Worm (Caenorhabditis elegans) whole organism, mixed stage, embryonic: Measurements from ENCODE around the gene B0454.8.

ENCODE experiments used
- M03D4.4 ChIP-seq: sonication (generic microtip); optimal IDR thresholded peaks from 2 replicates; lab custom pipeline; 2017; ENCODE audit warnings: mild to moderate bottlenecking, missing genetic modification characterization, missing compliant biosample characterization
- bed-3 ChIP-seq: fragments of 200-800 bp; sonication (Bioruptor generic); optimal IDR thresholded peaks from 3 replicates; lab custom pipeline; 2018; ENCODE audit warnings: mild to moderate bottlenecking, missing genetic modification characterization, moderate library complexity, missing compliant biosample characterization
- blmp-1 ChIP-seq: fragments of 150-350 bp; optimal IDR thresholded peaks from 2 replicates; lab custom pipeline; 2014; ENCODE audit warnings: missing biosample characterization, missing genetic modification characterization
- ceh-39 ChIP-seq: fragments of 150-350 bp; optimal IDR thresholded peaks from 2 replicates; lab custom pipeline; 2014; ENCODE audit warnings: missing biosample characterization, missing genetic modification characterization
- ceh-43 ChIP-seq: fragments of 200-800 bp; sonication (Bioruptor generic); optimal IDR thresholded peaks from 2 replicates; lab custom pipeline; 2018; ENCODE audit warnings: mild to moderate bottlenecking, missing genetic modification characterization, moderate library complexity, missing compliant biosample characterization
- ces-1 ChIP-seq: fragments of 150-350 bp; optimal IDR thresholded peaks from 2 replicates; lab custom pipeline; 2014; ENCODE audit warnings: missing biosample characterization, missing genetic modification reagents, missing genetic modification characterization
- cnd-1 ChIP-seq: fragments of 200-800 bp; sonication (Bioruptor generic); optimal IDR thresholded peaks from 2 replicates; lab custom pipeline; 2018; ENCODE audit warnings: mild to moderate bottlenecking, missing genetic modification characterization, missing compliant biosample characterization
- drap-1 ChIP-seq: fragments of 200-800 bp; sonication (Bioruptor generic); optimal IDR thresholded peaks from 3 replicates; lab custom pipeline; 2018; ENCODE audit warnings: mild to moderate bottlenecking, missing genetic modification characterization, missing compliant biosample characterization
- elt-1 ChIP-seq: sonication (generic microtip); optimal IDR thresholded peaks from 2 replicates; lab custom pipeline; 2017; ENCODE audit warnings: missing genetic modification characterization, mild to moderate bottlenecking, missing compliant biosample characterization, antibody characterized with exemption, moderate library complexity, borderline replicate concordance; ENCODE audit not compliant: insufficient read depth
- elt-3 ChIP-seq: fragments of 150-350 bp; optimal IDR thresholded peaks from 2 replicates; lab custom pipeline; 2014; ENCODE audit warnings: missing biosample characterization, missing genetic modification characterization
- hlh-1 ChIP-seq: fragments of 150-350 bp; optimal IDR thresholded peaks from 2 replicates; lab custom pipeline; 2014; ENCODE audit warnings: missing biosample characterization, missing genetic modification reagents, missing genetic modification characterization
- lsy-2 ChIP-seq: fragments of 150-350 bp; optimal IDR thresholded peaks from 2 replicates; lab custom pipeline; 2014; ENCODE audit warnings: missing biosample characterization, missing genetic modification characterization
- mab-5 ChIP-seq: fragments of 150-350 bp; optimal IDR thresholded peaks from 2 replicates; lab custom pipeline; 2014; ENCODE audit warnings: missing biosample characterization, missing genetic modification characterization
- mep-1 ChIP-seq: fragments of 150-350 bp; optimal IDR thresholded peaks from 2 replicates; lab custom pipeline; 2017; ENCODE audit warnings: missing biosample characterization, missing genetic modification reagents, missing genetic modification characterization, inconsistent platforms
- mls-2 ChIP-seq: sonication (generic microtip); optimal IDR thresholded peaks from 2 replicates; lab custom pipeline; 2016; ENCODE audit warnings: mild to moderate bottlenecking, missing genetic modification characterization, moderate library complexity, missing compliant biosample characterization
- nhr-12 ChIP-seq: fragments of 150-350 bp; optimal IDR thresholded peaks from 2 replicates; lab custom pipeline; 2014; ENCODE audit warnings: missing biosample characterization, missing genetic modification characterization
- nhr-2 ChIP-seq: fragments of 150-350 bp; optimal IDR thresholded peaks from 2 replicates; lab custom pipeline; 2014; ENCODE audit warnings: missing biosample characterization, missing genetic modification characterization
- nhr-237 ChIP-seq: fragments of 150-350 bp; optimal IDR thresholded peaks from 2 replicates; lab custom pipeline; 2014; ENCODE audit warnings: missing biosample characterization, missing genetic modification characterization
- nhr-76 ChIP-seq: sonication (generic microtip); optimal IDR thresholded peaks from 2 replicates; lab custom pipeline; 2017; ENCODE audit warnings: missing biosample characterization, missing genetic modification characterization
- sem-2 ChIP-seq: fragments of 200-800 bp; sonication (Bioruptor generic); optimal IDR thresholded peaks from 2 replicates; lab custom pipeline; 2018; ENCODE audit warnings: mild to moderate bottlenecking, missing genetic modification characterization, missing compliant biosample characterization
- snpc-4 ChIP-seq: fragments of 150-350 bp; optimal IDR thresholded peaks from 2 replicates; lab custom pipeline; 2014; ENCODE audit warnings: missing biosample characterization, missing genetic modification characterization
- sptf-1 ChIP-seq: sonication (generic microtip); optimal IDR thresholded peaks from 2 replicates; lab custom pipeline; 2017; ENCODE audit warnings: mild to moderate bottlenecking, missing genetic modification characterization, moderate library complexity, missing compliant biosample characterization
- tbx-8 ChIP-seq: fragments of 200-800 bp; sonication (Bioruptor generic); optimal IDR thresholded peaks from 2 replicates; lab custom pipeline; 2018; ENCODE audit warnings: mild to moderate bottlenecking, missing genetic modification characterization, moderate library complexity, missing compliant biosample characterization
- unc-120 ChIP-seq: sonication (generic microtip); optimal IDR thresholded peaks from 2 replicates; lab custom pipeline; 2017; ENCODE audit warnings: missing genetic modification characterization, missing compliant biosample characterization; ENCODE audit not compliant: poor library complexity, severe bottlenecking
- unc-39 ChIP-seq: fragments of 150-350 bp; optimal IDR thresholded peaks from 2 replicates; lab custom pipeline; 2014; ENCODE audit warnings: missing biosample characterization, missing genetic modification characterization
- unc-62 ChIP-seq: fragments of 150-350 bp; optimal IDR thresholded peaks from 2 replicates; lab custom pipeline; 2014; ENCODE audit warnings: missing biosample characterization, missing genetic modification reagents, missing genetic modification characterization
- zip-8 ChIP-seq: fragments of 150-350 bp; optimal IDR thresholded peaks from 2 replicates; lab custom pipeline; 2014; ENCODE audit warnings: missing biosample characterization, missing genetic modification characterization
- ztf-11 ChIP-seq: fragments of 150-350 bp; optimal IDR thresholded peaks from 2 replicates; lab custom pipeline; 2014; ENCODE audit warnings: missing biosample characterization, missing genetic modification characterization

Gene B0454.8

ce11 chrII:3063984-3064383, 20.7 kb upstream of the B0454.8 start:
- TF ChIP-seq bed-3 (GFP tag; lab: Kevin White, UChicago): no peak
- TF ChIP-seq lsy-2: no peak
- no peak for TF ChIP-seq nhr-12 (tag; lab: Kevin White, UChicago)

- TF ChIP-seq tbx-8 (GFP tag; lab: Kevin White, UChicago) (no peak), ces-1 (GFP tag; lab: Kevin White, UChicago) (peak; percentile 16)
Measured at ce11 chrII:3063366-3063765, 20.1 kb upstream of the B0454.8 start.

- TF ChIP-seq nhr-76 (tag; lab: Kevin White, UChicago) (no peak), unc-39 (tag; lab: Kevin White, UChicago) (no peak), cnd-1 (tag; lab: Kevin White, UChicago) (no peak), tbx-8 (GFP tag; lab: Kevin White, UChicago) (no peak), hlh-1 (tag; lab: Kevin White, UChicago) (no peak), unc-62 (no peak), mep-1 (no peak), blmp-1 (tag; lab: Kevin White, UChicago) (no peak), elt-1 (tag; lab: Kevin White, UChicago) (no peak), ceh-43 (GFP tag; lab: Kevin White, UChicago) (no peak), elt-3 (no peak)
Measured at ce11 chrII:3062876-3063275, 19.6 kb upstream of the B0454.8 start.

DNA sequence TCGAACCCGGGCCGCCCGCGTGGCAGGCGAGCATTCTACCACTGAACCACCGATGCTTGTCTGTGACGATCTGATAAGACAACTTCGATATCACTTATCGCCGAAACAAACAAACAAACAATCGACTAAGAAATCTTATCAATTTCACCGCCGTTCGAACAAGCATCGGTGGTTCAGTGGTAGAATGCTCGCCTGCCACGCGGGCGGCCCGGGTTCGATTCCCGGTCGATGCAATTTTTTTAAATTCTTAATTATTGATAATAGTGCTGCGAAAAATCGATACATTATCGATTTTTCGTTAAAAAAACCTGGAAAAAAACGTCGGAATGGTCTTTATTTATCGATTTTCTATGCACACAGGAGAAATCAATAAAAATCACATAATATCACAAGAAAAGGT, 19.0 kb upstream of the B0454.8 start:
- TF ChIP-seq drap-1: no peak
- no peak for TF ChIP-seq nhr-237 (tag; lab: Kevin White, UChicago)
- TF ChIP-seq unc-120: no peak
- no peak for TF ChIP-seq ceh-39 (tag; lab: Kevin White, UChicago)

DNA sequence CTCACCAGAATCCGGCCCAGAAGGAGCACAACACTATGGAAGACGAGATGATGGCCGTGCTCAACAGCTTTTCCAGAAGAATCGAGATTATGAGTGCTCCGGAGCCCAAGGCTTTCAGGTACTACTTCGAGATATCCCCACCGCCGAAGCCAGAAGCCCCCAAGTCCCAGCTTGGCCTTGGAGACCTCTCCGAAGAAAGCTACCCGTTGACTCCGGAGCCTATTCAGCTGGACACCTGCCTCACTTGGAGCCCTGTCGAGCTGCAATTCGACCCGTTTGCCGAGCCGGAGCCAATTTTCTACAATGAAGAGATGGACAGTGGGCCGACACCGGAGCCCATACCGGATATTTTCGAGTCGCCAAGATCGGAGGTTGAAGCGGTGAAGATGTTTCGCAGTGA, 18.3 kb upstream of the B0454.8 start:
- TF ChIP-seq unc-62 (no peak), elt-1 (tag; lab: Kevin White, UChicago) (no peak), M03D4.4 (tag; lab: Kevin White, UChicago) (no peak), mab-5 (tag; lab: Kevin White, UChicago) (no peak)

DNA sequence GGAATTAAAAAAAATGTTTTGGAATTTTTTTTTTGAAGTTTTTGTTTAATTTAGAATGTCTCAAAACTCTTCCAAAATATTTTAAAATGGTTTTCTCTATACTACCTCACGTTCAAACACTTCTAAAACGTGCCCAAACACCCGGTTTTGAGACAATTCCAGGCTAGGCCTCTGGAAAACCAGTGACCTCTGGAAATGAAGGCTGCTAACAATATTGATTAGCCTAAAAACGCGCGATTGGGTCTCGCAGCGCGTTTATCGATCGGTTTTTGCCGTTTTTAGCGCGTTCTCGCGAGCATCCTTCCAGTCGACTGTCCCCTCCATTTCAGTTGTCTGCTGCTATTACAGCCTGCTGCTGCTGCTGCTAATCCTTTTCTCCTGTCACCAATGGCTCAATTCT, 17.5 kb upstream of the B0454.8 start, which contains the start of gene Y25C1A.6:
Gene Y25C1A.6 (plus strand): TSS at position 301 of the 400 bp plus-strand sequence.
- no peak for TF ChIP-seq ztf-11 (tag; lab: Kevin White, UChicago)
- TF ChIP-seq nhr-76 (tag; lab: Kevin White, UChicago): no peak
- TF ChIP-seq zip-8 (tag; lab: Kevin White, UChicago): no peak
- TF ChIP-seq snpc-4 (tag; lab: Kevin White, UChicago): no peak
- no peak for TF ChIP-seq mab-5 (tag; lab: Kevin White, UChicago)
- no peak for TF ChIP-seq hlh-1 (tag; lab: Kevin White, UChicago)
- no peak for TF ChIP-seq M03D4.4 (tag; lab: Kevin White, UChicago)
- no peak for TF ChIP-seq bed-3 (GFP tag; lab: Kevin White, UChicago)
- TF ChIP-seq drap-1: no peak
- TF ChIP-seq lsy-2: no peak
- TF ChIP-seq ceh-43 (GFP tag; lab: Kevin White, UChicago): no peak
- no peak for TF ChIP-seq blmp-1 (tag; lab: Kevin White, UChicago)
- TF ChIP-seq sptf-1 (tag; lab: Kevin White, UChicago): no peak
- TF ChIP-seq ceh-39 (tag; lab: Kevin White, UChicago): no peak
- no peak for TF ChIP-seq sem-2 (GFP tag; lab: Kevin White, UChicago)
- TF ChIP-seq tbx-8 (GFP tag; lab: Kevin White, UChicago): no peak
- no peak for TF ChIP-seq nhr-12 (tag; lab: Kevin White, UChicago)
- TF ChIP-seq, all 35 proteins: peak for 0

ce11 chrII:3056266-3056872, 13.1 kb upstream of the B0454.8 start, which contains the start of gene lin-8:
lin-8 (plus strand) TSS chrII:3056822.
- TF ChIP-seq nhr-2 (no peak), mls-2 (no peak), M03D4.4 (tag; lab: Kevin White, UChicago) (no peak), snpc-4 (tag; lab: Kevin White, UChicago) (no peak), ceh-43 (GFP tag; lab: Kevin White, UChicago) (no peak), unc-120 (no peak), lsy-2 (no peak), unc-62 (no peak), elt-3 (no peak), zip-8 (tag; lab: Kevin White, UChicago) (no peak)
